Worm (Caenorhabditis elegans) whole organism, L4 larva: ENCODE measurements around the gene C14A4.12.

Source experiments
- D1046.2 ChIP-seq: fragments of 200-800 bp; sonication (Bioruptor generic); IDR thresholded peaks from 2 replicates; pipeline ENCODE4 v1.3.6; 2022; ENCODE audit warnings: missing genetic modification characterization, missing compliant biosample characterization
- F10B5.3 ChIP-seq: sonication (generic microtip); optimal IDR thresholded peaks from 2 replicates; lab custom pipeline; 2016; ENCODE audit warnings: mild to moderate bottlenecking, missing genetic modification characterization, missing compliant biosample characterization
- F26F4.8 ChIP-seq: fragments of 200-800 bp; sonication (Bioruptor generic); conservative IDR thresholded peaks from 2 replicates; pipeline ENCODE4 v1.3.6; 2022; ENCODE audit warnings: missing genetic modification characterization, missing compliant biosample characterization
- F37D6.2 ChIP-seq: sonication (generic microtip); optimal IDR thresholded peaks from 2 replicates; lab custom pipeline; 2016; ENCODE audit warnings: mild to moderate bottlenecking, missing genetic modification characterization, missing compliant biosample characterization
- F44E2.7 ChIP-seq: fragments of 200-800 bp; sonication (Bioruptor generic); IDR thresholded peaks from 2 replicates; pipeline ENCODE4 v2.1.2; 2022; ENCODE audit warnings: missing genetic modification characterization, missing compliant biosample characterization
- F49E8.2 ChIP-seq: sonication (generic microtip); optimal IDR thresholded peaks from 2 replicates; lab custom pipeline; 2016; ENCODE audit warnings: missing compliant biosample characterization, mild to moderate bottlenecking, missing genetic modification characterization, borderline replicate concordance
- Y105C5A.15 ChIP-seq: fragments of 200-800 bp; sonication (Bioruptor generic); IDR thresholded peaks from 2 replicates; pipeline ENCODE4 v1.3.6; 2022; ENCODE audit warnings: missing genetic modification characterization, missing compliant biosample characterization
- Y5F2A.4 ChIP-seq: fragments of 200-800 bp; sonication (Bioruptor generic); optimal IDR thresholded peaks from 2 replicates; lab custom pipeline; 2018; ENCODE audit warnings: mild to moderate bottlenecking, missing genetic modification characterization, missing compliant biosample characterization
- ZK337.2 ChIP-seq: fragments of 200-800 bp; sonication (Bioruptor generic); IDR thresholded peaks from 2 replicates; pipeline ENCODE4 v1.3.6; 2022; ENCODE audit warnings: missing genetic modification reagents, missing genetic modification characterization, missing compliant biosample characterization
- aha-1 ChIP-seq: fragments of 150-350 bp; peaks from one replicate; lab custom pipeline; 2014; ENCODE audit warnings: missing biosample characterization, missing genetic modification characterization
- ama-1 ChIP-seq: fragments of 150-350 bp; optimal IDR thresholded peaks from 2 replicates; lab custom pipeline; 2014; ENCODE audit warnings: inconsistent platforms, mixed read lengths
- attf-4 ChIP-seq: sonication (generic microtip); optimal IDR thresholded peaks from 3 replicates; lab custom pipeline; 2017; ENCODE audit warnings: missing biosample characterization, missing genetic modification characterization
- ceh-82 ChIP-seq: sonication (generic microtip); optimal IDR thresholded peaks from 2 replicates; lab custom pipeline; 2017; ENCODE audit warnings: missing biosample characterization, missing genetic modification characterization
- cey-2 ChIP-seq: sonication (generic microtip); optimal IDR thresholded peaks from 3 replicates; lab custom pipeline; 2017; ENCODE audit warnings: missing genetic modification characterization, mild to moderate bottlenecking, missing compliant biosample characterization, antibody characterized with exemption, borderline replicate concordance; ENCODE audit not compliant: insufficient read depth
- daf-16 ChIP-seq, 3 experiments: sonication (generic microtip); optimal IDR thresholded peaks; 2 replicates each; lab custom pipeline; 2016 to 2017; ENCODE audit warnings: missing genetic modification characterization in 3 of 3, missing genetic modification reagents in 3 of 3, mild to moderate bottlenecking in 2 of 3, missing compliant biosample characterization in 2 of 3, missing biosample characterization in 1 of 3, moderate library complexity in 1 of 3
- daf-8 ChIP-seq: fragments of 200-800 bp; sonication (Bioruptor generic); IDR thresholded peaks from 2 replicates; pipeline ENCODE4 v1.3.6; 2022; ENCODE audit warnings: missing genetic modification characterization, missing compliant biosample characterization
- dmd-6 ChIP-seq: fragments of 200-800 bp; sonication (Bioruptor generic); IDR thresholded peaks from 2 replicates; pipeline ENCODE4 v1.3.6; 2022; ENCODE audit warnings: missing genetic modification reagents, missing genetic modification characterization, missing compliant biosample characterization
- duxl-1 ChIP-seq: sonication (generic microtip); optimal IDR thresholded peaks from 2 replicates; lab custom pipeline; 2016; ENCODE audit warnings: mild to moderate bottlenecking, missing genetic modification characterization, moderate library complexity, missing compliant biosample characterization; ENCODE audit not compliant: poor library complexity
- dve-1 ChIP-seq: sonication (generic microtip); optimal IDR thresholded peaks from 2 replicates; lab custom pipeline; 2017; ENCODE audit warnings: antibody characterized with exemption, mild to moderate bottlenecking, missing genetic modification characterization, missing compliant biosample characterization; ENCODE audit not compliant: insufficient read depth
- egl-43 ChIP-seq: fragments of 200-800 bp; sonication (Bioruptor generic); IDR thresholded peaks from 2 replicates; pipeline ENCODE4 v1.3.6; 2022; ENCODE audit warnings: missing genetic modification reagents, missing genetic modification characterization, missing compliant biosample characterization
- fos-1 ChIP-seq: fragments of 150-350 bp; optimal IDR thresholded peaks from 2 replicates; lab custom pipeline; 2014; ENCODE audit warnings: missing biosample characterization, missing genetic modification characterization
- hif-1 ChIP-seq, 2 experiments: sonication (generic microtip); optimal IDR thresholded peaks; 2 replicates each; lab custom pipeline; 2016 to 2017; ENCODE audit warnings: missing compliant biosample characterization in 2 of 2, missing genetic modification characterization in 2 of 2, missing genetic modification reagents in 2 of 2, missing genotype in 2 of 2, mild to moderate bottlenecking in 1 of 2
- hlh-11 ChIP-seq: fragments of 200-800 bp; sonication (Bioruptor generic); optimal IDR thresholded peaks from 2 replicates; lab custom pipeline; 2018; ENCODE audit warnings: mild to moderate bottlenecking, missing genetic modification characterization, missing compliant biosample characterization
- jun-1 ChIP-seq: fragments of 150-350 bp; optimal IDR thresholded peaks from 2 replicates; lab custom pipeline; 2014; ENCODE audit warnings: missing biosample characterization, missing genetic modification reagents, missing genetic modification characterization
- lim-7 ChIP-seq: fragments of 200-800 bp; sonication (Bioruptor generic); IDR thresholded peaks from 2 replicates; pipeline ENCODE4 v1.3.6; 2022; ENCODE audit warnings: missing genetic modification characterization, missing compliant biosample characterization
- lin-1 ChIP-seq: fragments of 200-800 bp; sonication (Bioruptor generic); IDR thresholded peaks from 2 replicates; pipeline ENCODE4 v1.3.6; 2022; ENCODE audit warnings: missing genetic modification reagents, missing genetic modification characterization, missing compliant biosample characterization
- lin-38 ChIP-seq: fragments of 200-800 bp; sonication (Bioruptor generic); IDR thresholded peaks from 2 replicates; pipeline ENCODE4 v1.3.6; 2022; ENCODE audit warnings: missing genetic modification reagents, missing genetic modification characterization, missing compliant biosample characterization
- lin-39 ChIP-seq: fragments of 150-350 bp; optimal IDR thresholded peaks from 2 replicates; lab custom pipeline; 2014; ENCODE audit warnings: missing biosample characterization, missing genetic modification reagents, missing genetic modification characterization
- mdl-1 ChIP-seq, 2 experiments: fragments of 150-350 bp in 1 of 2; sonication (generic microtip) in 1 of 2; optimal IDR thresholded peaks; 2 replicates each; lab custom pipeline; 2014 to 2017; ENCODE audit warnings: missing biosample characterization in 2 of 2, missing genetic modification characterization in 2 of 2
- mdt-29 ChIP-seq: fragments of 200-800 bp; sonication (Bioruptor generic); IDR thresholded peaks from 2 replicates; pipeline ENCODE4 v1.3.6; 2022; ENCODE audit warnings: missing genetic modification reagents, missing genetic modification characterization, missing compliant biosample characterization
- mep-1 ChIP-seq: fragments of 150-350 bp; sonication (generic microtip); optimal IDR thresholded peaks from 3 replicates; lab custom pipeline; 2014; ENCODE audit warnings: missing biosample characterization, missing genetic modification characterization
- mxl-3 ChIP-seq: fragments of 200-800 bp; sonication (Bioruptor generic); optimal IDR thresholded peaks from 2 replicates; lab custom pipeline; 2018; ENCODE audit warnings: mild to moderate bottlenecking, missing genetic modification characterization, missing compliant biosample characterization
- nhr-10 ChIP-seq: fragments of 150-350 bp; optimal IDR thresholded peaks from 2 replicates; lab custom pipeline; 2014; ENCODE audit warnings: missing biosample characterization, missing genetic modification characterization
- nhr-102 ChIP-seq: sonication (generic microtip); optimal IDR thresholded peaks from 2 replicates; lab custom pipeline; 2016; ENCODE audit warnings: mild to moderate bottlenecking, missing genetic modification characterization, moderate library complexity, missing compliant biosample characterization
- nhr-11 ChIP-seq: fragments of 150-350 bp; optimal IDR thresholded peaks from 2 replicates; lab custom pipeline; 2014; ENCODE audit warnings: missing biosample characterization, missing genetic modification characterization
- nhr-28 ChIP-seq: fragments of 150-350 bp; optimal IDR thresholded peaks from 2 replicates; lab custom pipeline; 2014; ENCODE audit warnings: missing biosample characterization, missing genetic modification characterization
- php-3 ChIP-seq: fragments of 200-800 bp; sonication (Bioruptor generic); IDR thresholded peaks from 2 replicates; pipeline ENCODE4 v1.3.6; 2022; ENCODE audit warnings: missing genetic modification reagents, missing genetic modification characterization, missing compliant biosample characterization
- pqm-1 ChIP-seq: sonication (generic microtip); optimal IDR thresholded peaks from 2 replicates; lab custom pipeline; 2017; ENCODE audit warnings: missing biosample characterization, missing genetic modification characterization
- sdz-12 ChIP-seq: fragments of 200-800 bp; sonication (Bioruptor generic); optimal IDR thresholded peaks from 2 replicates; lab custom pipeline; 2018; ENCODE audit warnings: mild to moderate bottlenecking, missing genetic modification characterization, missing compliant biosample characterization
- skn-1 ChIP-seq: fragments of 150-350 bp; optimal IDR thresholded peaks from 2 replicates; lab custom pipeline; 2014; ENCODE audit warnings: missing biosample characterization, missing genetic modification characterization
- snpc-1.2 ChIP-seq: fragments of 200-800 bp; sonication (Bioruptor generic); IDR thresholded peaks from 2 replicates; pipeline ENCODE4 v1.3.6; 2022; ENCODE audit warnings: missing genetic modification reagents, missing genetic modification characterization, missing compliant biosample characterization
- spr-1 ChIP-seq: sonication (generic microtip); optimal IDR thresholded peaks from 2 replicates; lab custom pipeline; 2016; ENCODE audit warnings: mild to moderate bottlenecking, missing genetic modification characterization, missing compliant biosample characterization
- tag-97 ChIP-seq: fragments of 200-800 bp; sonication (Bioruptor generic); IDR thresholded peaks from 2 replicates; pipeline ENCODE4 v1.3.6; 2022; ENCODE audit warnings: missing genetic modification characterization, missing compliant biosample characterization
- unc-130 ChIP-seq: sonication (generic microtip); optimal IDR thresholded peaks from 2 replicates; lab custom pipeline; 2016; ENCODE audit warnings: missing genetic modification reagents, missing genetic modification characterization, missing compliant biosample characterization
- unc-62 ChIP-seq, 3 experiments: fragments of 150-350 bp in 1 of 3; sonication (generic microtip); optimal IDR thresholded peaks in 2 of 3; peaks in 1 of 3; 1 replicate in 1 of 3; 2 replicates in 2 of 3; lab custom pipeline; 2014 to 2017; ENCODE audit warnings: missing biosample characterization in 3 of 3, missing genetic modification characterization in 3 of 3, missing genetic modification reagents in 3 of 3, missing genotype in 1 of 3
- zag-1 ChIP-seq: fragments of 150-350 bp; optimal IDR thresholded peaks from 2 replicates; lab custom pipeline; 2014; ENCODE audit warnings: missing biosample characterization, missing genetic modification characterization
- zip-2 ChIP-seq: fragments of 150-350 bp; optimal IDR thresholded peaks from 2 replicates; lab custom pipeline; 2014; ENCODE audit warnings: missing biosample characterization, missing genetic modification characterization
- ztf-7 ChIP-seq: fragments of 150-350 bp; optimal IDR thresholded peaks from 2 replicates; lab custom pipeline; 2014; ENCODE audit warnings: missing biosample characterization, missing genetic modification characterization

C14A4.12 gene

ce11 chrII:10612743-10613142 lies at the start of gene C14A4.12:
C14A4.12 (plus strand) TSS chrII:10613043.
- TF ChIP-seq aha-1, result peak; percentile 54
- TF ChIP-seq nhr-10, result no peak
- no peak for TF ChIP-seq ZK337.2 (GFP tag; lab: Robert Waterston, UW)
- no peak for TF ChIP-seq jun-1 (tag; lab: Kevin White, UChicago)

DNA sequence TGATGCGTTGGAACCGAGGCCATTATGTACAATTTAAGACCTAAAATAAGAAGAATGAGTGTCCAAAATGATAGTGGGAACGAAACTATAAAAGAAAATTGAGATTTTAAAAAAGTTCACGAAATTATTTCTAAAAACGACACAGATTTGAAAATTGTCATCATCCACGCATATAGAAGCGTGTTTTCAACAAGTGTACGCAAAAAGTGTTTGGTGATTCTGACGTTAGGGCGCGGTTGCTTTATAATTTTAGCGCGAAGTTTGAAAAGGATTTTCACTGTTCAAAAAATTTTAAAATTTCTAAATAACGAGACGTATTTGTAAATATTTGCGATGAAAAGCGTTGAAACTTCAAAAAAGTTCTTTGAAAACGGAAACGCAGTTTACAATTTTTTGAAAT lies 49.5 kb upstream of the C14A4.12 start, which contains the start of gene cdc-48.1:
Gene cdc-48.1 (minus strand): TSS at position 40 of the 400 bp plus-strand sequence.
- TF ChIP-seq mdl-1 (tag; optimal IDR thresholded peaks at IDR 0.05; lab: Kevin White, UChicago) (peak; percentile 73 to 98), spr-1 (tag; lab: Kevin White, UChicago) (peak; percentile 98), egl-43 (GFP tag; lab: Robert Waterston, UW) (peak; percentile 95), unc-62 (GFP tag; optimal IDR thresholded peaks at IDR 0.05 in 1 of 2; lab: Kevin White, UChicago) (peak; percentile 19 to 100), unc-62 (tag; optimal IDR thresholded peaks at IDR 0.05; lab: Kevin White, UChicago) (no peak), ztf-7 (tag; lab: Kevin White, UChicago) (peak; percentile 96), F37D6.2 (tag; lab: Kevin White, UChicago) (peak; percentile 97), nhr-28 (peak; percentile 99), F49E8.2 (tag; lab: Kevin White, UChicago) (peak; percentile 97), cey-2 (tag; lab: Kevin White, UChicago) (peak; percentile 95), dve-1 (tag; lab: Kevin White, UChicago) (peak; percentile 100), lin-1 (peak; percentile 99), dmd-6 (GFP tag; lab: Robert Waterston, UW) (peak; percentile 100), Y105C5A.15 (peak; percentile 93), zip-2 (tag; lab: Kevin White, UChicago) (peak; percentile 95), sdz-12 (GFP tag; lab: Kevin White, UChicago) (peak; percentile 96), php-3 (GFP tag; lab: Robert Waterston, UW) (peak; percentile 96), nhr-10 (peak; percentile 98), lin-39 (tag; lab: Kevin White, UChicago) (peak; percentile 98), lin-38 (GFP tag; lab: Robert Waterston, UW) (peak; percentile 100), F10B5.3 (peak; percentile 92), fos-1 (tag; lab: Kevin White, UChicago) (peak; percentile 93), D1046.2 (GFP tag; lab: Robert Waterston, UW) (peak; percentile 97), skn-1 (tag; lab: Kevin White, UChicago) (peak; percentile 73), aha-1 (peak; percentile 100), snpc-1.2 (GFP tag; lab: Robert Waterston, UW) (peak; percentile 94), zag-1 (tag; lab: Kevin White, UChicago) (peak; percentile 92), ceh-82 (tag; lab: Kevin White, UChicago) (peak; percentile 74), hif-1 (tag; optimal IDR thresholded peaks at IDR 0.05; lab: Kevin White, UChicago) (peak; percentile 89 to 97), hlh-11 (tag; lab: Kevin White, UChicago) (peak; percentile 99), nhr-102 (peak; percentile 98), duxl-1 (tag; lab: Kevin White, UChicago) (peak; percentile 98), mxl-3 (GFP tag; lab: Kevin White, UChicago) (peak; percentile 96), daf-16 (GFP tag; optimal IDR thresholded peaks at IDR 0.05; lab: Kevin White, UChicago) (peak; percentile 91 to 94), daf-16 (tag; optimal IDR thresholded peaks at IDR 0.05; lab: Kevin White, UChicago) (peak; percentile 97), tag-97 (GFP tag; lab: Robert Waterston, UW) (0 out of 2 replicates have a peak, but pooled peaks have one; percentile 73), F26F4.8 (peak; percentile 54; the same call in 1 of the 2 replicates), Y5F2A.4 (peak; percentile 97), attf-4 (tag; lab: Kevin White, UChicago) (peak; percentile 73), daf-8 (GFP tag; lab: Robert Waterston, UW) (peak; percentile 92; the same call in 1 of the 2 replicates), mep-1 (tag; lab: Kevin White, UChicago) (peak; percentile 100), lim-7 (GFP tag; lab: Robert Waterston, UW) (peak; percentile 83), nhr-11 (peak; percentile 100), unc-130 (peak; percentile 98), pqm-1 (tag; lab: Kevin White, UChicago) (peak; percentile 98), ama-1 (lab: Kevin White, UChicago) (peak; percentile 85), F44E2.7 (GFP tag; lab: Robert Waterston, UW) (peak; percentile 95), ZK337.2 (GFP tag; lab: Robert Waterston, UW) (peak; percentile 97), mdt-29 (GFP tag; lab: Robert Waterston, UW) (peak; percentile 98)
